Worm (Caenorhabditis elegans): ENCODE results near the gene W03C9.8.
A peak's percentile ranks its signal among the peaks of the same experiment; 100 is the strongest.

Gene W03C9.8

ce11 chrII:11974048-11974995 lies 25.8 kb downstream of the W03C9.8 start:
- TF ChIP-seq sox-4 (tag; optimal IDR thresholded peaks at IDR 0.05), result no peak
- TF ChIP-seq aly-2 (tag; optimal IDR thresholded peaks at IDR 0.05), result peak; percentile 93
- peak; percentile 66 for TF ChIP-seq ama-1 (optimal IDR thresholded peaks at IDR 0.05)
- TF ChIP-seq F16B12.6 (tag; optimal IDR thresholded peaks at IDR 0.05), result no peak
- no peak for TF ChIP-seq ces-1 (GFP tag; optimal IDR thresholded peaks at IDR 0.05)
- TF ChIP-seq mdl-1 (tag; optimal IDR thresholded peaks at IDR 0.05), result no peak
- no peak for TF ChIP-seq aha-1 (tag; optimal IDR thresholded peaks at IDR 0.05)
- peak; percentile 3 for TF ChIP-seq zip-4 (GFP tag; optimal IDR thresholded peaks at IDR 0.05)
- TF ChIP-seq C34B4.2 (tag; optimal IDR thresholded peaks at IDR 0.05), result peak; percentile 24
- TF ChIP-seq vab-15 (tag; optimal IDR thresholded peaks at IDR 0.05), result no peak
- peak; percentile 41 for TF ChIP-seq nhr-47 (tag; optimal IDR thresholded peaks at IDR 0.05)
- no peak for TF ChIP-seq pag-3 (tag; optimal IDR thresholded peaks at IDR 0.05; ENCODE audit: borderline replicate concordance, insufficient read depth)
- no peak for TF ChIP-seq C04F5.9 (tag; optimal IDR thresholded peaks at IDR 0.05)
- TF ChIP-seq ceh-82 (tag; optimal IDR thresholded peaks at IDR 0.05), result no peak
- TF ChIP-seq unc-130 (tag; optimal IDR thresholded peaks at IDR 0.05), result no peak
- TF ChIP-seq pqm-1 (tag; optimal IDR thresholded peaks at IDR 0.05), result no peak
- TF ChIP-seq pax-3 (tag; optimal IDR thresholded peaks at IDR 0.05), result peak; percentile 36
- TF ChIP-seq unc-86 (tag; optimal IDR thresholded peaks at IDR 0.05), result no peak
- no peak for TF ChIP-seq efl-3 (GFP tag; optimal IDR thresholded peaks at IDR 0.05)
- no peak; the same call in 1 of the 2 replicates for TF ChIP-seq grh-1 (GFP tag; IDR thresholded peaks at IDR 0.05)
- peak; percentile 51 for TF ChIP-seq snu-23 (GFP tag; optimal IDR thresholded peaks at IDR 0.05)
- no peak for TF ChIP-seq ceh-8 (GFP tag; optimal IDR thresholded peaks at IDR 0.05)
- no peak for TF ChIP-seq mep-1 (tag; optimal IDR thresholded peaks at IDR 0.05)
- peak in 2 of 3 experiments; percentile 1 to 30 for TF ChIP-seq dpl-1 (GFP tag; optimal IDR thresholded peaks at IDR 0.05)
- TF ChIP-seq unc-98 (GFP tag; IDR thresholded peaks at IDR 0.05), result no peak
- peak; percentile 24 for TF ChIP-seq nhr-90 (tag; optimal IDR thresholded peaks at IDR 0.05; ENCODE audit: poor library complexity)
- TF ChIP-seq elt-2 (tag; optimal IDR thresholded peaks at IDR 0.05), result peak; percentile 37
- TF ChIP-seq swsn-7 (tag; optimal IDR thresholded peaks at IDR 0.05), result peak; percentile 30
- TF ChIP-seq lsy-2 (tag; optimal IDR thresholded peaks at IDR 0.05), result peak; percentile 41 to 59
- TF ChIP-seq lin-15B (tag; optimal IDR thresholded peaks at IDR 0.05), result no peak
- peak; percentile 80 for TF ChIP-seq hlh-17 (GFP tag; optimal IDR thresholded peaks at IDR 0.05; ENCODE audit: borderline replicate concordance)
- peak; percentile 18 for TF ChIP-seq dsc-1 (tag; optimal IDR thresholded peaks at IDR 0.05)
- TF ChIP-seq ceh-63 (GFP tag; optimal IDR thresholded peaks at IDR 0.05), result no peak
- TF ChIP-seq C16A3.4 (tag; optimal IDR thresholded peaks at IDR 0.05), result no peak
- peak; percentile 15 to 23 for TF ChIP-seq efl-1 (optimal IDR thresholded peaks at IDR 0.05)
- TF ChIP-seq efl-1 (GFP tag; optimal IDR thresholded peaks at IDR 0.05 in 1 of 2), result peak in 1 of 2 experiments; percentile 93
- peak; percentile 67 for TF ChIP-seq ztf-4 (tag; optimal IDR thresholded peaks at IDR 0.05)
- peak; percentile 24 for TF ChIP-seq nhr-12 (tag; optimal IDR thresholded peaks at IDR 0.05)
- TF ChIP-seq tlp-1 (tag; optimal IDR thresholded peaks at IDR 0.05), result no peak
- peak; percentile 34 for TF ChIP-seq fkh-8 (tag; optimal IDR thresholded peaks at IDR 0.05)
- TF ChIP-seq ceh-90 (tag; optimal IDR thresholded peaks at IDR 0.05), result no peak
- TF ChIP-seq nhr-85 (tag), result peak; percentile 81
- TF ChIP-seq tbx-2 (tag; optimal IDR thresholded peaks at IDR 0.05), result no peak
- TF ChIP-seq lin-13 (GFP tag; optimal IDR thresholded peaks at IDR 0.05), result peak; percentile 22
- no peak for TF ChIP-seq isw-1 (GFP tag; IDR thresholded peaks at IDR 0.05)
- no peak for TF ChIP-seq alr-1 (tag; optimal IDR thresholded peaks at IDR 0.05; ENCODE audit: borderline replicate concordance)
- no peak for TF ChIP-seq hlh-4 (tag; optimal IDR thresholded peaks at IDR 0.05)
- TF ChIP-seq jun-1 (tag; optimal IDR thresholded peaks at IDR 0.05), result peak; percentile 39
- TF ChIP-seq nhr-71 (tag; optimal IDR thresholded peaks at IDR 0.05), result peak; percentile 77
- TF ChIP-seq nhr-77 (tag; optimal IDR thresholded peaks at IDR 0.05), result no peak
- peak; percentile 24 for TF ChIP-seq lin-39 (tag; optimal IDR thresholded peaks at IDR 0.05)

Measured in whole organism, L1 larva.